Worm (Caenorhabditis elegans) whole organism, L4 larva: ENCODE results near the gene ZC132.9.

Source experiments
- F26F4.8 ChIP-seq: fragments of 200-800 bp; sonication (Bioruptor generic); conservative IDR thresholded peaks from 2 replicates; pipeline ENCODE4 v1.3.6; 2022; ENCODE audit warnings: missing genetic modification characterization, missing compliant biosample characterization
- T20F7.1 ChIP-seq: fragments of 200-800 bp; sonication (Bioruptor generic); optimal IDR thresholded peaks from 2 replicates; lab custom pipeline; 2018; ENCODE audit warnings: mild to moderate bottlenecking, missing genetic modification characterization, missing compliant biosample characterization
- aha-1 ChIP-seq: fragments of 150-350 bp; peaks from one replicate; lab custom pipeline; 2014; ENCODE audit warnings: missing biosample characterization, missing genetic modification characterization
- aly-2 ChIP-seq: sonication (generic microtip); optimal IDR thresholded peaks from 2 replicates; lab custom pipeline; 2018; ENCODE audit warnings: missing biosample characterization, missing genetic modification characterization
- arid-1 ChIP-seq: fragments of 200-800 bp; sonication (Bioruptor generic); conservative IDR thresholded peaks from 2 replicates; pipeline ENCODE4 v1.3.6; 2022; ENCODE audit warnings: missing genetic modification reagents, missing genetic modification characterization, missing compliant biosample characterization
- attf-4 ChIP-seq: sonication (generic microtip); optimal IDR thresholded peaks from 3 replicates; lab custom pipeline; 2017; ENCODE audit warnings: missing biosample characterization, missing genetic modification characterization
- ceh-28 ChIP-seq: fragments of 150-350 bp; optimal IDR thresholded peaks from 2 replicates; lab custom pipeline; 2014; ENCODE audit warnings: missing biosample characterization, missing genetic modification reagents, missing genetic modification characterization
- ceh-44 ChIP-seq: fragments of 200-800 bp; sonication (Bioruptor generic); IDR thresholded peaks from 2 replicates; pipeline ENCODE4 v1.3.6; 2022; ENCODE audit warnings: missing genetic modification reagents, missing genetic modification characterization, missing compliant biosample characterization
- ceh-82 ChIP-seq: sonication (generic microtip); optimal IDR thresholded peaks from 2 replicates; lab custom pipeline; 2017; ENCODE audit warnings: missing biosample characterization, missing genetic modification characterization
- ces-1 ChIP-seq: fragments of 150-350 bp; sonication (generic microtip); optimal IDR thresholded peaks from 4 replicates; lab custom pipeline; 2014; ENCODE audit warnings: missing biosample characterization, missing genetic modification reagents, missing genetic modification characterization
- dpl-1 ChIP-seq: fragments of 150-350 bp; optimal IDR thresholded peaks from 2 replicates; lab custom pipeline; 2014; ENCODE audit warnings: missing biosample characterization, missing genetic modification reagents, missing genetic modification characterization
- dve-1 ChIP-seq: sonication (generic microtip); optimal IDR thresholded peaks from 2 replicates; lab custom pipeline; 2017; ENCODE audit warnings: antibody characterized with exemption, mild to moderate bottlenecking, missing genetic modification characterization, missing compliant biosample characterization; ENCODE audit not compliant: insufficient read depth
- hlh-11 ChIP-seq: fragments of 200-800 bp; sonication (Bioruptor generic); optimal IDR thresholded peaks from 2 replicates; lab custom pipeline; 2018; ENCODE audit warnings: mild to moderate bottlenecking, missing genetic modification characterization, missing compliant biosample characterization
- lim-7 ChIP-seq: fragments of 200-800 bp; sonication (Bioruptor generic); IDR thresholded peaks from 2 replicates; pipeline ENCODE4 v1.3.6; 2022; ENCODE audit warnings: missing genetic modification characterization, missing compliant biosample characterization
- lin-38 ChIP-seq: fragments of 200-800 bp; sonication (Bioruptor generic); IDR thresholded peaks from 2 replicates; pipeline ENCODE4 v1.3.6; 2022; ENCODE audit warnings: missing genetic modification reagents, missing genetic modification characterization, missing compliant biosample characterization
- madf-5 ChIP-seq, 2 experiments: fragments of 200-800 bp; sonication (Bioruptor generic); IDR thresholded peaks; 2 replicates each; pipeline ENCODE4 v1.3.6; 2022; ENCODE audit warnings: missing compliant biosample characterization in 2 of 2, missing genetic modification characterization in 2 of 2
- mes-2 ChIP-seq: sonication (generic microtip); optimal IDR thresholded peaks from 2 replicates; lab custom pipeline; 2016; ENCODE audit warnings: missing genotype, mild to moderate bottlenecking, missing genetic modification characterization, missing compliant biosample characterization; ENCODE audit not compliant: poor library complexity, severe bottlenecking
- nhr-11 ChIP-seq: fragments of 150-350 bp; optimal IDR thresholded peaks from 2 replicates; lab custom pipeline; 2014; ENCODE audit warnings: missing biosample characterization, missing genetic modification characterization
- nhr-28 ChIP-seq: fragments of 150-350 bp; optimal IDR thresholded peaks from 2 replicates; lab custom pipeline; 2014; ENCODE audit warnings: missing biosample characterization, missing genetic modification characterization
- nhr-41 ChIP-seq: fragments of 200-800 bp; sonication (Bioruptor generic); IDR thresholded peaks from 2 replicates; pipeline ENCODE4 v1.3.6; 2022; ENCODE audit warnings: missing genetic modification reagents, missing genetic modification characterization, missing compliant biosample characterization
- nhr-6 ChIP-seq: fragments of 150-350 bp; optimal IDR thresholded peaks from 2 replicates; lab custom pipeline; 2014; ENCODE audit warnings: missing biosample characterization, missing genetic modification characterization
- sdz-12 ChIP-seq: fragments of 200-800 bp; sonication (Bioruptor generic); optimal IDR thresholded peaks from 2 replicates; lab custom pipeline; 2018; ENCODE audit warnings: mild to moderate bottlenecking, missing genetic modification characterization, missing compliant biosample characterization
- set-16 ChIP-seq: fragments of 200-800 bp; sonication (Bioruptor generic); IDR thresholded peaks from 2 replicates; pipeline ENCODE4 v1.3.6; 2022; ENCODE audit warnings: missing genetic modification reagents, missing genetic modification characterization, missing compliant biosample characterization
- snpc-1.2 ChIP-seq: fragments of 200-800 bp; sonication (Bioruptor generic); IDR thresholded peaks from 2 replicates; pipeline ENCODE4 v1.3.6; 2022; ENCODE audit warnings: missing genetic modification reagents, missing genetic modification characterization, missing compliant biosample characterization
- spr-1 ChIP-seq: sonication (generic microtip); optimal IDR thresholded peaks from 2 replicates; lab custom pipeline; 2016; ENCODE audit warnings: mild to moderate bottlenecking, missing genetic modification characterization, missing compliant biosample characterization
- tra-1 ChIP-seq: fragments of 200-800 bp; sonication (Bioruptor generic); IDR thresholded peaks from 2 replicates; pipeline ENCODE4 v1.3.6; 2022; ENCODE audit warnings: missing genetic modification reagents, missing genetic modification characterization, missing compliant biosample characterization
- unc-62 ChIP-seq, 3 experiments: fragments of 150-350 bp in 1 of 3; sonication (generic microtip); optimal IDR thresholded peaks in 2 of 3; peaks in 1 of 3; 1 replicate in 1 of 3; 2 replicates in 2 of 3; lab custom pipeline; 2014 to 2017; ENCODE audit warnings: missing biosample characterization in 3 of 3, missing genetic modification characterization in 3 of 3, missing genetic modification reagents in 3 of 3, missing genotype in 1 of 3
- zfp-2 ChIP-seq: sonication (generic microtip); optimal IDR thresholded peaks from 2 replicates; lab custom pipeline; 2016; ENCODE audit warnings: mild to moderate bottlenecking, missing genetic modification characterization, missing compliant biosample characterization
- zfp-3 ChIP-seq: fragments of 200-800 bp; sonication (Bioruptor generic); conservative IDR thresholded peaks from 2 replicates; pipeline ENCODE4 v1.3.6; 2022; ENCODE audit warnings: missing genetic modification reagents, missing genetic modification characterization, missing compliant biosample characterization
- zip-11 ChIP-seq: fragments of 200-800 bp; sonication (Bioruptor generic); IDR thresholded peaks from 2 replicates; pipeline ENCODE4 v1.3.6; 2022; ENCODE audit warnings: missing genetic modification characterization, missing compliant biosample characterization
- ztf-7 ChIP-seq: fragments of 150-350 bp; optimal IDR thresholded peaks from 2 replicates; lab custom pipeline; 2014; ENCODE audit warnings: missing biosample characterization, missing genetic modification characterization

The ZC132.9 gene

DNA sequence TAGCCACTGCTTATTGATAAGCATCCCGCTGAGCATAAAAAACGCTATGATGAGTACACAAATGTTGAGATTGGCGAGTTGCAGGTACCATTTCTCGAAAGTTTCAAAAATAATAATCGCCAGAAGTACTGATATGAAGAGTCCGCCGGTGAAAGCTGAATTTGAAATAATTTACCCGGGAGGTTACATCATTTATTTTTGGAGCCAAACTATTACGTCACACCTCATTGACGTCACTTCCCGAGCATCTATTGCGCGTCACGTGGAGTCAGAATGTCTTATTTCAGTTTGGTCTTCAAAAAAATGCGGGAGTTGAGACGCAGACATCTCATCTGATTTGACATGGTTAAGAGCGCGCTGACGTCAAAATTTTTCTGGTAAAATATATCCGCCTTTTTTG lies 11.1 kb upstream of the ZC132.9 start:
- TF ChIP-seq aly-2: no peak
- no peak for TF ChIP-seq T20F7.1 (GFP tag; lab: Kevin White, UChicago)
- no peak for TF ChIP-seq nhr-41 (GFP tag; lab: Robert Waterston, UW)
- TF ChIP-seq dpl-1 (GFP tag; lab: Kevin White, UChicago): no peak
- no peak for TF ChIP-seq zip-11 (GFP tag; lab: Robert Waterston, UW)
- TF ChIP-seq ceh-44 (GFP tag; lab: Robert Waterston, UW): no peak
- no peak for TF ChIP-seq hlh-11 (tag; lab: Kevin White, UChicago)
- TF ChIP-seq zfp-2 (tag; lab: Kevin White, UChicago): no peak
- TF ChIP-seq dve-1 (tag; lab: Kevin White, UChicago): no peak
- no peak for TF ChIP-seq spr-1 (tag; lab: Kevin White, UChicago)
- no peak for TF ChIP-seq F26F4.8
- no peak for TF ChIP-seq mes-2 (tag; lab: Kevin White, UChicago)
- no peak for TF ChIP-seq ztf-7 (tag; lab: Kevin White, UChicago)
- TF ChIP-seq set-16 (GFP tag; lab: Robert Waterston, UW): no peak
- no peak for TF ChIP-seq ceh-82 (tag; lab: Kevin White, UChicago)
- TF ChIP-seq madf-5 (GFP tag; IDR thresholded peaks at IDR 0.05; lab: Robert Waterston, UW): no peak

ce11 chrV:4326841-4327240 lies 7.1 kb upstream of the ZC132.9 start, which contains the start of gene D2063.1:
TSS of gene D2063.1 (plus strand) at chrV:4327121.
- TF ChIP-seq nhr-28 (tag; lab: Kevin White, UChicago) (peak; percentile 23), arid-1 (GFP tag; lab: Robert Waterston, UW) (no peak), ces-1 (GFP tag; lab: Kevin White, UChicago) (no peak), sdz-12 (GFP tag; lab: Kevin White, UChicago) (no peak), ceh-28 (tag; lab: Kevin White, UChicago) (no peak), nhr-6 (tag; lab: Kevin White, UChicago) (no peak), zip-11 (GFP tag; lab: Robert Waterston, UW) (no peak), nhr-11 (tag; lab: Kevin White, UChicago) (peak; percentile 89)

ce11 chrV:4325415-4325814 lies 5.6 kb upstream of the ZC132.9 start, which contains the start of gene nhr-125:
TSS of gene nhr-125 (minus strand) at chrV:4325515.
- TF ChIP-seq zfp-3 (no peak), unc-62 (GFP tag; optimal IDR thresholded peaks at IDR 0.05 in 1 of 2; lab: Kevin White, UChicago) (no peak), unc-62 (tag; optimal IDR thresholded peaks at IDR 0.05; lab: Kevin White, UChicago) (no peak), lin-38 (GFP tag; lab: Robert Waterston, UW) (no peak), aha-1 (tag; lab: Kevin White, UChicago) (peak; percentile 62), snpc-1.2 (GFP tag; lab: Robert Waterston, UW) (no peak)

ce11 chrV:4322706-4323105 lies 2.9 kb upstream of the ZC132.9 start, which contains the start of gene R02D1.2:
TSS of gene R02D1.2 (minus strand) at chrV:4322806.
- TF ChIP-seq ceh-28 (tag; lab: Kevin White, UChicago) (no peak), nhr-11 (tag; lab: Kevin White, UChicago) (no peak)

DNA sequence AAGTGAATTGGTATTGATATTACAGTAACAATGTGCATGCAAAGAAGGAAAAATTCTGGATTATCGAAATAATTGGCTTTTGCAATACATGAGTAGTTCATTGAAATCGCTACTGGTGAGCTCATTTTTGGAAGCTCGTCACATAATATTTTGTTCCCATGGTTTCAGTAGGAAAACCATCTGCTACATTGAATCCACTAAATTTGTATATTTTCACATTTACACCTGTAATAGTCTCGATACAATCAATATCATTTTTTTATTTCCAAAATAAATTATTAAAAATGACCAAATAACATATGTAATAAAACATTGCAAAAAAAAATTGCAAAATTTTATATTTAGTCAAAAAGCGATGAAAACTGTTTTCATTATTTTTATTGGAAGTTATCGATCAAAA lies 4.7 kb downstream of the ZC132.9 start, which contains the start of gene srh-192:
TSS of gene srh-192 (minus strand) at position 101 of the 400 bp plus-strand sequence.
- TF ChIP-seq attf-4: no peak
- TF ChIP-seq unc-62 (GFP tag; optimal IDR thresholded peaks at IDR 0.05 in 1 of 2; lab: Kevin White, UChicago): peak in 1 of 2 experiments; percentile 15
- no peak for TF ChIP-seq unc-62 (tag; optimal IDR thresholded peaks at IDR 0.05; lab: Kevin White, UChicago)
- TF ChIP-seq, all 104 proteins: peak for 1

ce11 chrV:4310414-4310813 lies 9.4 kb downstream of the ZC132.9 start:
- TF ChIP-seq tra-1 (GFP tag; lab: Robert Waterston, UW) (0 out of 2 replicates have a peak, but pooled peaks have one; percentile 14), lim-7 (peak; percentile 49; the same call in 1 of the 2 replicates)
